Worm (Caenorhabditis elegans): ENCODE data around the gene F21A3.2.

DNA sequence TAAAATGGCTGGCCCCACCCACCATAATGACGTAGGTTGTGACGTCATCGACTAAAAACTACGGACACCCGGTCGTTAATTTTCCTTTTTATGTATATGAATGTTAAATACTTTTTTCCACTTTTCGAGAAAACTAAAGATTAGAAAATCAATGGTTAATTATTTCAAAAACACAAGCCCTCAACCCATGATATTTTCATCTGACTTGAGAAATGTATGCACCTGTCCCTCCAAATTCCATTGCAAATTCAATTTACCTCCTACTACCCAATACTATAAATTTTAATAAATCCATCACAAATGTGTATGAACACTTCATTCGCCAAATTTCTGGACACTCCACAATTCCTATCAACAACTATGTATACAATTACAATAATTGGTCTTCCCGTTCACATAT lies 4.7 kb downstream of the F21A3.2 start, which contains the start of gene srh-276:
- TF ChIP-seq ceh-39 (tag; optimal IDR thresholded peaks at IDR 0.05) (no peak), ces-1 (GFP tag; optimal IDR thresholded peaks at IDR 0.05) (no peak), elt-3 (tag; optimal IDR thresholded peaks at IDR 0.05) (no peak), mep-1 (tag; optimal IDR thresholded peaks at IDR 0.05) (no peak), nhr-12 (tag; optimal IDR thresholded peaks at IDR 0.05) (no peak), ztf-11 (tag; optimal IDR thresholded peaks at IDR 0.05) (no peak), unc-62 (GFP tag; optimal IDR thresholded peaks at IDR 0.05) (no peak), tbx-8 (GFP tag; optimal IDR thresholded peaks at IDR 0.05) (no peak), blmp-1 (tag; optimal IDR thresholded peaks at IDR 0.05) (no peak), nhr-237 (tag; optimal IDR thresholded peaks at IDR 0.05) (no peak), elt-1 (tag; optimal IDR thresholded peaks at IDR 0.05; ENCODE audit: borderline replicate concordance, insufficient read depth) (no peak), cnd-1 (tag; optimal IDR thresholded peaks at IDR 0.05) (no peak), ham-2 (GFP tag; optimal IDR thresholded peaks at IDR 0.05) (no peak), sptf-1 (tag; optimal IDR thresholded peaks at IDR 0.05) (no peak)
